Worm (Caenorhabditis elegans) whole organism, L4 larva: ENCODE measurements around the gene nhr-280.

Experiments
- attf-4 ChIP-seq: sonication (generic microtip); optimal IDR thresholded peaks from 3 replicates; lab custom pipeline; 2017; ENCODE audit warnings: missing biosample characterization, missing genetic modification characterization
- hlh-11 ChIP-seq: fragments of 200-800 bp; sonication (Bioruptor generic); optimal IDR thresholded peaks from 2 replicates; lab custom pipeline; 2018; ENCODE audit warnings: mild to moderate bottlenecking, missing genetic modification characterization, missing compliant biosample characterization
- hlh-30 ChIP-seq: sonication (generic microtip); optimal IDR thresholded peaks from 2 replicates; lab custom pipeline; 2017; ENCODE audit warnings: antibody characterized with exemption, mild to moderate bottlenecking, missing genetic modification characterization, missing compliant biosample characterization; ENCODE audit not compliant: insufficient read depth
- lin-13 ChIP-seq: fragments of 150-350 bp; optimal IDR thresholded peaks from 2 replicates; lab custom pipeline; 2014; ENCODE audit warnings: missing biosample characterization, missing genetic modification reagents, missing genetic modification characterization
- pqm-1 ChIP-seq: sonication (generic microtip); optimal IDR thresholded peaks from 2 replicates; lab custom pipeline; 2017; ENCODE audit warnings: missing biosample characterization, missing genetic modification characterization
- unc-62 ChIP-seq, 3 experiments: fragments of 150-350 bp in 1 of 3; sonication (generic microtip); optimal IDR thresholded peaks in 2 of 3; peaks in 1 of 3; 1 replicate in 1 of 3; 2 replicates in 2 of 3; lab custom pipeline; 2014 to 2017; ENCODE audit warnings: missing biosample characterization in 3 of 3, missing genetic modification characterization in 3 of 3, missing genetic modification reagents in 3 of 3, missing genotype in 1 of 3
- ztf-11 ChIP-seq: fragments of 150-350 bp; optimal IDR thresholded peaks from 2 replicates; lab custom pipeline; 2014; ENCODE audit warnings: missing biosample characterization, missing genetic modification characterization

DNA sequence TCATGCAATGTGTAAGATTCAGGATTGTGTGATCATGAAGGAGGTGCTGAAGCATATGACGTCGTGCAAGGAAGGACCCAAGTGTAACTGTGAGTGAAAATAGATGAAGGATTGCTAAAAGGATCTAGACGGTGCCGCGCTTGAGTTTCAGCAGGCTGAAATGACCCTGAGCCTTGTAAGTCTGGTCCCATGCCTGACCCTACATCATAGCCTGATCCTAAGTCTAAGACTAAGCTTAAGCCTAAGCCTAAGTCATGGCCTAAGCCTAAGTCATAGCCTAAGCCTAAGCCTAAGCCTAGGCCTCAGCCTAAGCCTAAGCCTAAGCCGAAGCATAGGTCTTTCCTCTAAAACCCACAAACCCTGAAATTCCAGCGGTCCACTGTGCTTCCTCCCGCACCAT is 12.7 kb downstream of the nhr-280 start:
- TF ChIP-seq hlh-30 (tag; lab: Kevin White, UChicago) (no peak), unc-62 (GFP tag; optimal IDR thresholded peaks at IDR 0.05 in 1 of 2; lab: Kevin White, UChicago) (no peak), unc-62 (tag; optimal IDR thresholded peaks at IDR 0.05; lab: Kevin White, UChicago) (no peak), hlh-11 (tag; lab: Kevin White, UChicago) (no peak), pqm-1 (tag; lab: Kevin White, UChicago) (no peak), ztf-11 (tag; lab: Kevin White, UChicago) (no peak), lin-13 (GFP tag; lab: Kevin White, UChicago) (no peak), attf-4 (no peak)
